Fruit fly (Drosophila melanogaster): Measurements from ENCODE around the gene eIF4H1.

Gene eIF4H1

dm6 chrX:16403811-16404420 lies 44.5 kb upstream of the eIF4H1 start (continued):
- peak; percentile 89 for TF ChIP-seq PHDP (tag; optimal IDR thresholded peaks at IDR 0.05)
- peak; percentile 90 for TF ChIP-seq D19A (tag; optimal IDR thresholded peaks at IDR 0.05)
- no peak for TF ChIP-seq kni (GFP tag; optimal IDR thresholded peaks at IDR 0.05)
- peak; percentile 77 for TF ChIP-seq HHEX (GFP tag; optimal IDR thresholded peaks at IDR 0.05)
- TF ChIP-seq pb (GFP tag; optimal IDR thresholded peaks at IDR 0.05): peak; percentile 30
- no peak for TF ChIP-seq ham (GFP tag; IDR thresholded peaks at IDR 0.05)
- TF ChIP-seq nmo (GFP tag; optimal IDR thresholded peaks at IDR 0.05): peak; percentile 72
- peak; percentile 90 for TF ChIP-seq Drgx (GFP tag; IDR thresholded peaks at IDR 0.05)
- TF ChIP-seq Dp (GFP tag; optimal IDR thresholded peaks at IDR 0.05): no peak
- TF ChIP-seq ac (GFP tag; optimal IDR thresholded peaks at IDR 0.05): no peak
- peak; percentile 85 for TF ChIP-seq slbo (GFP tag; IDR thresholded peaks at IDR 0.05)
- no peak for TF ChIP-seq CG17186 (GFP tag; optimal IDR thresholded peaks at IDR 0.05)
- TF ChIP-seq CG12942 (GFP tag; optimal IDR thresholded peaks at IDR 0.05): peak; percentile 12
- peak; percentile 48 for TF ChIP-seq CG4707 (GFP tag; optimal IDR thresholded peaks at IDR 0.05)
- TF ChIP-seq CG8765 (GFP tag; IDR thresholded peaks at IDR 0.05): no peak
- peak; percentile 79 for TF ChIP-seq caup (GFP tag; optimal IDR thresholded peaks at IDR 0.05; ENCODE audit: severe bottlenecking)
- TF ChIP-seq CG1602 (GFP tag; optimal IDR thresholded peaks at IDR 0.05): peak; percentile 54
- peak; percentile 60 for TF ChIP-seq CG14667 (GFP tag; IDR thresholded peaks at IDR 0.05)
- TF ChIP-seq CG10565 (GFP tag; optimal IDR thresholded peaks at IDR 0.05): no peak
- TF ChIP-seq chinmo (GFP tag; IDR thresholded peaks at IDR 0.05; ENCODE audit: partially characterized antibody): no peak
- peak; percentile 75 for TF ChIP-seq az2 (GFP tag; optimal IDR thresholded peaks at IDR 0.05)
- peak; percentile 84 for TF ChIP-seq CG12391 (tag; optimal IDR thresholded peaks at IDR 0.05)
- peak; percentile 78 for TF ChIP-seq CG12659 (GFP tag; optimal IDR thresholded peaks at IDR 0.05)
- no peak for TF ChIP-seq Blimp-1 (GFP tag; optimal IDR thresholded peaks at IDR 0.05)
- no peak for TF ChIP-seq CG31388 (GFP tag; optimal IDR thresholded peaks at IDR 0.05)
- peak; percentile 53; the same call in 1 of the 2 replicates for TF ChIP-seq ssp (GFP tag; IDR thresholded peaks at IDR 0.05)
- TF ChIP-seq sc (optimal IDR thresholded peaks at IDR 0.05): no peak
- no peak for TF ChIP-seq sc (GFP tag; optimal IDR thresholded peaks at IDR 0.05)
- no peak for TF ChIP-seq CG17568 (GFP tag; optimal IDR thresholded peaks at IDR 0.05)
- no peak for TF ChIP-seq CG1603 (tag; optimal IDR thresholded peaks at IDR 0.05)
- TF ChIP-seq CG8478 (optimal IDR thresholded peaks at IDR 0.05): no peak
- peak; percentile 78 for TF ChIP-seq ind (GFP tag; optimal IDR thresholded peaks at IDR 0.05)
- peak; percentile 65; the same call in 1 of the 2 replicates for TF ChIP-seq chm (GFP tag; IDR thresholded peaks at IDR 0.05)
- peak; percentile 20 for TF ChIP-seq Jarid2 (GFP tag; optimal IDR thresholded peaks at IDR 0.05)
- peak; percentile 67; the same call in 2 of the 3 replicates for TF ChIP-seq CG7357 (GFP tag; IDR thresholded peaks at IDR 0.05)
- peak; percentile 86 for TF ChIP-seq Meics (GFP tag; optimal IDR thresholded peaks at IDR 0.05)
- TF ChIP-seq aop (GFP tag; IDR thresholded peaks at IDR 0.05): no peak
- no peak for TF ChIP-seq gfzf (GFP tag; optimal IDR thresholded peaks at IDR 0.05)
- TF ChIP-seq CG31441 (GFP tag; IDR thresholded peaks at IDR 0.05): no peak; the same call in 1 of the 2 replicates
- no peak for TF ChIP-seq crc (GFP tag; optimal IDR thresholded peaks at IDR 0.05)
- 0 out of 3 replicates have a peak, but pooled peaks have one; percentile 15 for TF ChIP-seq CG3726 (GFP tag; IDR thresholded peaks at IDR 0.05)
- peak; percentile 17 for TF ChIP-seq Mes4 (GFP tag; optimal IDR thresholded peaks at IDR 0.05)
- peak; percentile 59; the same call in 1 of the 3 replicates for TF ChIP-seq Mrtf (GFP tag; IDR thresholded peaks at IDR 0.05)
- TF ChIP-seq gt (GFP tag; IDR thresholded peaks at IDR 0.05): no peak
- peak in 1 of 2 experiments; percentile 8 for TF ChIP-seq Hr78 (GFP tag; optimal IDR thresholded peaks at IDR 0.05)
- TF ChIP-seq Ssrp (tag; optimal IDR thresholded peaks at IDR 0.05): peak; percentile 54
- TF ChIP-seq Hand (GFP tag; optimal IDR thresholded peaks at IDR 0.05): peak; percentile 65
- peak; percentile 65 for TF ChIP-seq H15 (GFP tag; IDR thresholded peaks at IDR 0.05)
- TF ChIP-seq bbx (GFP tag; IDR thresholded peaks at IDR 0.05; ENCODE audit: partially characterized antibody): no peak
- TF ChIP-seq CG6254 (GFP tag; optimal IDR thresholded peaks at IDR 0.05): peak; percentile 43
